Fruit fly (Drosophila melanogaster): ENCODE results near the gene RecQ4.

The RecQ4 gene

DNA sequence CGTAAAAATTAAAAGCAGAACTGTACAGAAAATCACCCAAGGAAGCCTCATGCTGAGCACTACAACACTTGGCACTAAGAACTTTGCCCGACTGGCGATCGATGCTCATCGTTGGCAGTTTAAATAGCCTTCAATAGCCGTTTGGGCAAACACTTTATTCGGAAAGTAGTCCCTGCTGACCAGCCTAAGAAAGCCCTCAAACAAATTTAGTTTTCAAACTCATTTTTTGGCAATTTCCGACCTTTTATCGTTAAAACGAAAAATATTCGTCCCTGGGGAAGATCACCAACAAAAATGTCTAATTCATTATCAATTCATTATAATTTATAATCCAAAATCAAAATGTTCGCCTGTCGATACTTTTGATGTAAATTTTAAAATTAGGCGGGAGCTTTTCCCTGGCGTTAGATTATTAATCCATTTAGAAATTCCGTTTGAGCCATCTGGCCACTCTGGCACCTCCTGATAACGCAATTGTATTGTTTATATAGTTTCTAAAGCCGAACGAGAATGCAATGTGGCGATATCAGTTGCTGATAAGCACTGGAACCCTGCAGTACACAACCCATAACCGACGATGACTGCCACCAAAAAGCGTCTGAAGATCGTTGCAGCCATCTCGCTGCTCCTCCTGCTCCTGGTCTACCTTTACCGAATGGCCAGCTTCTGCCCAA lies 4.8 kb upstream of the RecQ4 start, which contains the start of the genes mthl7 and Uxs (continued):
- TF ChIP-seq tup (GFP tag; optimal IDR thresholded peaks at IDR 0.05) = no peak
- TF ChIP-seq CG10543 (GFP tag; optimal IDR thresholded peaks at IDR 0.05) = no peak
- no peak for TF ChIP-seq CG11247 (GFP tag; IDR thresholded peaks at IDR 0.05)
- no peak for TF ChIP-seq ftz-f1 (GFP tag; optimal IDR thresholded peaks at IDR 0.05)
- no peak for TF ChIP-seq CG12299 (tag; optimal IDR thresholded peaks at IDR 0.05)
- no peak for TF ChIP-seq hth (optimal IDR thresholded peaks at IDR 0.05)
- no peak for TF ChIP-seq Optix (GFP tag; IDR thresholded peaks at IDR 0.05)
- 0 out of 3 replicates have a peak, but pooled peaks have one; percentile 46 for TF ChIP-seq Doc3 (GFP tag; IDR thresholded peaks at IDR 0.05; ENCODE audit: partially characterized antibody)
- no peak for TF ChIP-seq Antp (GFP tag; optimal IDR thresholded peaks at IDR 0.05)
- no peak for TF ChIP-seq CG15011 (GFP tag; optimal IDR thresholded peaks at IDR 0.05)
- no peak for TF ChIP-seq CG4617 (GFP tag; optimal IDR thresholded peaks at IDR 0.05; ENCODE audit: borderline replicate concordance)
- no peak for TF ChIP-seq nerfin-2 (GFP tag; IDR thresholded peaks at IDR 0.05; ENCODE audit: partially characterized antibody)
- TF ChIP-seq grau (tag; optimal IDR thresholded peaks at IDR 0.05) = peak; percentile 15
- no peak for TF ChIP-seq CG1602 (GFP tag; optimal IDR thresholded peaks at IDR 0.05)
- no peak for TF ChIP-seq Hand (GFP tag; optimal IDR thresholded peaks at IDR 0.05)
- no peak for TF ChIP-seq mld (GFP tag; IDR thresholded peaks at IDR 0.05; ENCODE audit: partially characterized antibody)
- peak; percentile 4 for TF ChIP-seq sug (tag; optimal IDR thresholded peaks at IDR 0.05)
- no peak for TF ChIP-seq Hr39 (optimal IDR thresholded peaks at IDR 0.05)
- TF ChIP-seq CG12942 (GFP tag; optimal IDR thresholded peaks at IDR 0.05) = no peak
- no peak for TF ChIP-seq lab (GFP tag; optimal IDR thresholded peaks at IDR 0.05)
- TF ChIP-seq CG10209 (GFP tag; optimal IDR thresholded peaks at IDR 0.05) = no peak
- no peak for TF ChIP-seq Doc2 (GFP tag; IDR thresholded peaks at IDR 0.05)
- no peak for TF ChIP-seq CG2202 (tag; optimal IDR thresholded peaks at IDR 0.05)
- TF ChIP-seq dpn (GFP tag; optimal IDR thresholded peaks at IDR 0.05) = no peak
- TF ChIP-seq Six4 (GFP tag; optimal IDR thresholded peaks at IDR 0.05) = no peak
- TF ChIP-seq CG15073 (GFP tag; optimal IDR thresholded peaks at IDR 0.05) = no peak
- TF ChIP-seq nmo (GFP tag; optimal IDR thresholded peaks at IDR 0.05) = no peak
- no peak for TF ChIP-seq NC2α (GFP tag; optimal IDR thresholded peaks at IDR 0.05)
- no peak for TF ChIP-seq CG8765 (GFP tag; IDR thresholded peaks at IDR 0.05)
- TF ChIP-seq Sry-δ (GFP tag; optimal IDR thresholded peaks at IDR 0.05) = peak; percentile 24
- TF ChIP-seq pros (GFP tag; optimal IDR thresholded peaks at IDR 0.05) = no peak
- TF ChIP-seq cas (GFP tag; IDR thresholded peaks at IDR 0.05) = no peak
- TF ChIP-seq CG30020 (tag; optimal IDR thresholded peaks at IDR 0.05) = no peak
- no peak for TF ChIP-seq stc (GFP tag; IDR thresholded peaks at IDR 0.05)
- no peak for TF ChIP-seq BtbVII (GFP tag; optimal IDR thresholded peaks at IDR 0.05)
- TF ChIP-seq pho (GFP tag; optimal IDR thresholded peaks at IDR 0.05) = no peak
- TF ChIP-seq CG16779 (GFP tag; IDR thresholded peaks at IDR 0.05) = no peak
- no peak for TF ChIP-seq trem (tag; optimal IDR thresholded peaks at IDR 0.05)
- TF ChIP-seq CG1832 (GFP tag; optimal IDR thresholded peaks at IDR 0.05) = no peak
- no peak for TF ChIP-seq cad (GFP tag; optimal IDR thresholded peaks at IDR 0.05)
- TF ChIP-seq gcm (GFP tag; optimal IDR thresholded peaks at IDR 0.05) = no peak
- no peak for TF ChIP-seq CG30431 (GFP tag; optimal IDR thresholded peaks at IDR 0.05)
- no peak for TF ChIP-seq TFAM (GFP tag; optimal IDR thresholded peaks at IDR 0.05)
- TF ChIP-seq yki (optimal IDR thresholded peaks at IDR 0.05) = no peak
- no peak for TF ChIP-seq wdn (GFP tag; IDR thresholded peaks at IDR 0.05)
- TF ChIP-seq CG9215 (GFP tag; IDR thresholded peaks at IDR 0.05) = no peak
- no peak for TF ChIP-seq toy (GFP tag; IDR thresholded peaks at IDR 0.05)
- TF ChIP-seq Atf3 (GFP tag; optimal IDR thresholded peaks at IDR 0.05) = no peak
- no peak for TF ChIP-seq Hmr (GFP tag; optimal IDR thresholded peaks at IDR 0.05)
- TF ChIP-seq pnt (GFP tag; optimal IDR thresholded peaks at IDR 0.05) = no peak
- TF ChIP-seq Ptx1 (GFP tag; IDR thresholded peaks at IDR 0.05) = no peak
- TF ChIP-seq CG7987 (GFP tag; optimal IDR thresholded peaks at IDR 0.05) = no peak
